Fruit fly (Drosophila melanogaster): ENCODE results near the gene spen.

The spen gene

dm6 chr2L:207129-207813 lies 48.4 kb downstream of the spen start, which contains the start of the genes Tbc1d15-17 and CG11617 (continued):
- TF ChIP-seq CG8388 (GFP tag; optimal IDR thresholded peaks at IDR 0.05), result no peak
- TF ChIP-seq CG7357 (GFP tag; IDR thresholded peaks at IDR 0.05), result no peak
- peak; percentile 92 for TF ChIP-seq Lhr (GFP tag; optimal IDR thresholded peaks at IDR 0.05)
- peak; percentile 55; the same call in 2 of the 4 replicates for TF ChIP-seq Dll (GFP tag; IDR thresholded peaks at IDR 0.05; ENCODE audit: partially characterized antibody)
- no peak for TF ChIP-seq CG14050 (GFP tag; IDR thresholded peaks at IDR 0.05)
- TF ChIP-seq org-1 (GFP tag; optimal IDR thresholded peaks at IDR 0.05), result no peak
- TF ChIP-seq CG6272 (GFP tag; IDR thresholded peaks at IDR 0.05), result no peak
- no peak for TF ChIP-seq shn (GFP tag; optimal IDR thresholded peaks at IDR 0.05)
- no peak for TF ChIP-seq fu2 (GFP tag; optimal IDR thresholded peaks at IDR 0.05)
- TF ChIP-seq CG8924 (tag; optimal IDR thresholded peaks at IDR 0.05), result peak; percentile 51
- TF ChIP-seq tup (GFP tag; optimal IDR thresholded peaks at IDR 0.05), result no peak
- TF ChIP-seq CG7372 (GFP tag; IDR thresholded peaks at IDR 0.05), result no peak
- no peak for TF ChIP-seq bab2 (GFP tag; optimal IDR thresholded peaks at IDR 0.05)
- TF ChIP-seq D19A (tag; optimal IDR thresholded peaks at IDR 0.05), result no peak
- no peak for TF ChIP-seq CG4820 (GFP tag; optimal IDR thresholded peaks at IDR 0.05)
- TF ChIP-seq CG2199 (GFP tag; IDR thresholded peaks at IDR 0.05), result peak; percentile 84
- peak; percentile 34 for TF ChIP-seq kay (GFP tag; optimal IDR thresholded peaks at IDR 0.05)
- TF ChIP-seq Hmx (GFP tag; optimal IDR thresholded peaks at IDR 0.05), result no peak
- TF ChIP-seq knrl (GFP tag; IDR thresholded peaks at IDR 0.05; ENCODE audit: partially characterized antibody), result peak; percentile 46; the same call in 2 of the 3 replicates
- TF ChIP-seq MBD-R2 (GFP tag; IDR thresholded peaks at IDR 0.05), result peak; percentile 97
- peak; percentile 68 for TF ChIP-seq CG10431 (GFP tag; optimal IDR thresholded peaks at IDR 0.05)
- no peak for TF ChIP-seq hb (GFP tag; IDR thresholded peaks at IDR 0.05; ENCODE audit: partially characterized antibody)
- TF ChIP-seq Dfd (GFP tag; optimal IDR thresholded peaks at IDR 0.05), result no peak
- TF ChIP-seq grn (GFP tag; optimal IDR thresholded peaks at IDR 0.05), result no peak
- no peak for TF ChIP-seq CG9727 (GFP tag; optimal IDR thresholded peaks at IDR 0.05)
- TF ChIP-seq amos (GFP tag; IDR thresholded peaks at IDR 0.05; ENCODE audit: partially characterized antibody), result peak; percentile 63; the same call in 1 of the 2 replicates
- TF ChIP-seq CG11093 (GFP tag; IDR thresholded peaks at IDR 0.05), result no peak
- no peak for TF ChIP-seq mam (GFP tag; optimal IDR thresholded peaks at IDR 0.05)
- TF ChIP-seq CG6813 (GFP tag; optimal IDR thresholded peaks at IDR 0.05), result no peak
- TF ChIP-seq CG18476 (GFP tag; optimal IDR thresholded peaks at IDR 0.05), result no peak
- TF ChIP-seq prd (optimal IDR thresholded peaks at IDR 0.05), result no peak
- no peak for TF ChIP-seq prd (GFP tag; IDR thresholded peaks at IDR 0.05)
- TF ChIP-seq seq (GFP tag; IDR thresholded peaks at IDR 0.05), result no peak
- no peak for TF ChIP-seq CG4854 (GFP tag; optimal IDR thresholded peaks at IDR 0.05)
- peak; percentile 13 for TF ChIP-seq NfI (GFP tag; optimal IDR thresholded peaks at IDR 0.05)
- TF ChIP-seq NFAT (GFP tag; IDR thresholded peaks at IDR 0.05), result peak; percentile 16; the same call in 1 of the 2 replicates
- no peak for TF ChIP-seq slp2 (GFP tag; optimal IDR thresholded peaks at IDR 0.05)
- TF ChIP-seq CG9932 (GFP tag; IDR thresholded peaks at IDR 0.05), result no peak
- no peak for TF ChIP-seq pb (GFP tag; optimal IDR thresholded peaks at IDR 0.05)
- no peak for TF ChIP-seq Deaf1 (tag; optimal IDR thresholded peaks at IDR 0.05)
- no peak for TF ChIP-seq chm (GFP tag; IDR thresholded peaks at IDR 0.05)
- no peak for TF ChIP-seq Awh (GFP tag; IDR thresholded peaks at IDR 0.05)
- no peak for TF ChIP-seq fd64A (GFP tag; optimal IDR thresholded peaks at IDR 0.05)
- no peak for TF ChIP-seq D (optimal IDR thresholded peaks at IDR 0.05)
- TF ChIP-seq D (GFP tag; optimal IDR thresholded peaks at IDR 0.05), result no peak
- TF ChIP-seq Trl (optimal IDR thresholded peaks at IDR 0.05), result no peak
- TF ChIP-seq Trl (GFP tag; optimal IDR thresholded peaks at IDR 0.05), result no peak
